Fruit fly (Drosophila melanogaster) whole organism, embryonic: ENCODE measurements around the gene nonA.

Experiments used
- Bdp1 ChIP-seq: fragments of 200-800 bp; sonication (Bioruptor generic); optimal IDR thresholded peaks from 3 replicates; lab custom pipeline; 2016; ENCODE audit warnings: missing biosample characterization, missing genetic modification characterization
- BtbVII ChIP-seq: fragments of 200-800 bp; sonication (Bioruptor generic); optimal IDR thresholded peaks from 3 replicates; lab custom pipeline; 2017; ENCODE audit warnings: missing biosample characterization, mild to moderate bottlenecking, missing genetic modification characterization
- CG1024 ChIP-seq: fragments of 200-800 bp; sonication (Bioruptor generic); IDR thresholded peaks from 2 replicates; pipeline ENCODE4 v1.3.6; 2022; ENCODE audit warnings: missing biosample characterization, missing genetic modification characterization
- CG10267 ChIP-seq: fragments of 200-800 bp; sonication (Bioruptor generic); optimal IDR thresholded peaks from 2 replicates; lab custom pipeline; 2018; ENCODE audit warnings: missing biosample characterization, mild to moderate bottlenecking, missing genetic modification characterization, moderate library complexity
- CG11560 ChIP-seq: fragments of 200-800 bp; sonication (Bioruptor generic); IDR thresholded peaks from 3 replicates; pipeline ENCODE4 v1.3.6; 2022; ENCODE audit warnings: missing biosample characterization, missing genetic modification characterization
- CG12104 ChIP-seq: fragments of 200-800 bp; sonication (Bioruptor generic); optimal IDR thresholded peaks from 3 replicates; lab custom pipeline; 2016; ENCODE audit warnings: missing biosample characterization, missing genetic modification characterization
- CG13296 ChIP-seq: fragments of 200-800 bp; sonication (Bioruptor generic); optimal IDR thresholded peaks from 3 replicates; lab custom pipeline; 2018; ENCODE audit warnings: missing biosample characterization, mild to moderate bottlenecking, missing genetic modification characterization
- CG13424 ChIP-seq: fragments of 200-800 bp; sonication (Bioruptor generic); optimal IDR thresholded peaks from 2 replicates; lab custom pipeline; 2019; ENCODE audit warnings: missing biosample characterization, mild to moderate bottlenecking, missing genetic modification characterization, moderate library complexity
- CG13624 ChIP-seq: fragments of 200-800 bp; sonication (Bioruptor generic); optimal IDR thresholded peaks from 2 replicates; lab custom pipeline; 2016; ENCODE audit warnings: missing biosample characterization, missing genetic modification characterization
- CG13775 ChIP-seq: fragments of 200-800 bp; sonication (Bioruptor generic); optimal IDR thresholded peaks from 3 replicates; lab custom pipeline; 2017; ENCODE audit warnings: missing biosample characterization, mild to moderate bottlenecking, missing genetic modification characterization
- CG17802 ChIP-seq: fragments of 200-800 bp; sonication (Bioruptor generic); optimal IDR thresholded peaks from 2 replicates; lab custom pipeline; 2018; ENCODE audit warnings: missing biosample characterization, mild to moderate bottlenecking, missing genetic modification characterization, moderate library complexity
- CG18599 ChIP-seq: fragments of 200-800 bp; sonication (Bioruptor generic); optimal IDR thresholded peaks from 3 replicates; lab custom pipeline; 2017; ENCODE audit warnings: missing biosample characterization, missing genetic modification characterization, mild to moderate bottlenecking, moderate library complexity, missing genetic modification reagents
- CG2889 ChIP-seq: fragments of 200-800 bp; sonication (Bioruptor generic); IDR thresholded peaks from 3 replicates; pipeline ENCODE4 v1.3.6; 2022; ENCODE audit warnings: missing biosample characterization, missing genetic modification characterization
- CG30431 ChIP-seq: fragments of 200-800 bp; sonication (Bioruptor generic); optimal IDR thresholded peaks from 2 replicates; lab custom pipeline; 2017; ENCODE audit warnings: missing biosample characterization, missing genetic modification characterization
- CG42726 ChIP-seq: fragments of 200-800 bp; sonication (Bioruptor generic); IDR thresholded peaks from 2 replicates; pipeline ENCODE4 v1.3.6; 2022; ENCODE audit warnings: missing biosample characterization, missing genetic modification characterization; ENCODE audit not compliant: partially characterized antibody
- CG4404 ChIP-seq: fragments of 200-800 bp; sonication (Bioruptor generic); IDR thresholded peaks from 2 replicates; pipeline ENCODE4 v1.3.6; 2022; ENCODE audit warnings: missing biosample characterization, missing genetic modification characterization
- CG6254 ChIP-seq: fragments of 200-800 bp; sonication (Bioruptor generic); optimal IDR thresholded peaks from 3 replicates; lab custom pipeline; 2017; ENCODE audit warnings: mild to moderate bottlenecking, missing biosample characterization, missing genetic modification reagents, missing genetic modification characterization
- CG7271 ChIP-seq: fragments of 200-800 bp; sonication (Bioruptor generic); optimal IDR thresholded peaks from 2 replicates; lab custom pipeline; 2018; ENCODE audit warnings: missing biosample characterization, mild to moderate bottlenecking, missing genetic modification characterization, moderate library complexity
- CG7745 ChIP-seq: fragments of 200-800 bp; sonication (Bioruptor generic); optimal IDR thresholded peaks from 2 replicates; lab custom pipeline; 2018; ENCODE audit warnings: missing biosample characterization, mild to moderate bottlenecking, missing genetic modification characterization, moderate library complexity
- CG8089 ChIP-seq: fragments of 200-800 bp; sonication (Bioruptor generic); optimal IDR thresholded peaks from 3 replicates; lab custom pipeline; 2016; ENCODE audit warnings: missing biosample characterization, missing genetic modification characterization
- CG9437 ChIP-seq: fragments of 200-800 bp; sonication (Bioruptor generic); optimal IDR thresholded peaks from 2 replicates; lab custom pipeline; 2018; ENCODE audit warnings: missing biosample characterization, mild to moderate bottlenecking, missing genetic modification characterization
- CG9609 ChIP-seq: fragments of 200-800 bp; sonication (Bioruptor generic); optimal IDR thresholded peaks from 3 replicates; lab custom pipeline; 2016; ENCODE audit warnings: missing biosample characterization, missing genetic modification characterization
- Chrac-16 ChIP-seq: fragments of 200-800 bp; sonication (Bioruptor generic); optimal IDR thresholded peaks from 3 replicates; lab custom pipeline; 2016; ENCODE audit warnings: missing biosample characterization, missing genetic modification characterization
- D19A ChIP-seq: fragments of 200-800 bp; optimal IDR thresholded peaks from 3 replicates; lab custom pipeline; 2019; ENCODE audit warnings: missing biosample characterization, mild to moderate bottlenecking, missing genetic modification characterization, moderate library complexity
- HmgZ ChIP-seq: fragments of 200-800 bp; sonication (Bioruptor generic); optimal IDR thresholded peaks from 2 replicates; lab custom pipeline; 2018; ENCODE audit warnings: missing biosample characterization, mild to moderate bottlenecking, missing genetic modification characterization
- Hmx ChIP-seq: fragments of 200-800 bp; sonication (Bioruptor generic); optimal IDR thresholded peaks from 2 replicates; lab custom pipeline; 2016; ENCODE audit warnings: missing biosample characterization, missing genetic modification characterization
- Hr78 ChIP-seq, 2 experiments: fragments of 200-800 bp in 1 of 2; fragments of >200 bp in 1 of 2; sonication (Bioruptor generic) in 1 of 2; optimal IDR thresholded peaks; 2 replicates each; lab custom pipeline; 2017 to 2019; ENCODE audit warnings: missing biosample characterization in 2 of 2, missing genetic modification characterization in 2 of 2, mild to moderate bottlenecking in 1 of 2, moderate library complexity in 1 of 2
- Med ChIP-seq: fragments of 200-800 bp; sonication (Bioruptor generic); peaks from one replicate; lab custom pipeline; 2016; ENCODE audit warnings: missing biosample characterization, missing genetic modification characterization, mild to moderate bottlenecking, inconsistent platforms, moderate library complexity
- NC2α ChIP-seq: fragments of 200-800 bp; sonication (Bioruptor generic); optimal IDR thresholded peaks from 2 replicates; lab custom pipeline; 2016; ENCODE audit warnings: missing biosample characterization, missing genetic modification characterization
- Six4 ChIP-seq: fragments of 200-800 bp; sonication (Bioruptor generic); optimal IDR thresholded peaks from 2 replicates; lab custom pipeline; 2016; ENCODE audit warnings: missing biosample characterization, missing genetic modification characterization
- ara ChIP-seq: fragments of 200-800 bp; sonication (Bioruptor generic); IDR thresholded peaks from 2 replicates; pipeline ENCODE4 v1.3.6; 2022; ENCODE audit warnings: missing biosample characterization, missing genetic modification characterization
- ash1 ChIP-seq: fragments of 200-800 bp; sonication (Bioruptor generic); optimal IDR thresholded peaks from 2 replicates; lab custom pipeline; 2018; ENCODE audit warnings: missing biosample characterization, mild to moderate bottlenecking, missing genetic modification characterization
- cg ChIP-seq: fragments of 200-800 bp; sonication (Bioruptor generic); optimal IDR thresholded peaks from 3 replicates; lab custom pipeline; 2019; ENCODE audit warnings: missing biosample characterization, mild to moderate bottlenecking, missing genetic modification characterization, moderate library complexity
- en ChIP-seq: fragments of 200-800 bp; sonication (Bioruptor generic); optimal IDR thresholded peaks from 2 replicates; lab custom pipeline; 2016; ENCODE audit warnings: missing biosample characterization, missing genetic modification characterization
- insv ChIP-seq, 2 experiments: fragments of 200-800 bp; sonication (Bioruptor generic); optimal IDR thresholded peaks; 3 replicates each; lab custom pipeline; 2016 to 2018; ENCODE audit warnings: missing biosample characterization in 2 of 2, missing genetic modification characterization in 2 of 2
- kay ChIP-seq: fragments of 200-800 bp; sonication (Bioruptor generic); optimal IDR thresholded peaks from 2 replicates; lab custom pipeline; 2016; ENCODE audit warnings: missing biosample characterization, missing genetic modification characterization
- ken ChIP-seq: fragments of 200-800 bp; sonication (Bioruptor generic); IDR thresholded peaks from 3 replicates; pipeline ENCODE4 v1.3.6; 2022; ENCODE audit warnings: missing biosample characterization, missing genetic modification characterization
- pho ChIP-seq: fragments of 200-800 bp; sonication (Bioruptor generic); optimal IDR thresholded peaks from 2 replicates; lab custom pipeline; 2016; ENCODE audit warnings: missing biosample characterization, missing genetic modification characterization
- pnt ChIP-seq: fragments of 200-800 bp; sonication (Bioruptor generic); optimal IDR thresholded peaks from 3 replicates; lab custom pipeline; 2016; ENCODE audit warnings: missing biosample characterization, missing genetic modification characterization
- sd ChIP-seq: fragments of 200-800 bp; sonication (Bioruptor generic); optimal IDR thresholded peaks from 3 replicates; lab custom pipeline; 2018; ENCODE audit warnings: missing biosample characterization, mild to moderate bottlenecking, missing genetic modification characterization, moderate library complexity
- sima ChIP-seq: fragments of 200-800 bp; sonication (Bioruptor generic); optimal IDR thresholded peaks from 2 replicates; lab custom pipeline; 2016; ENCODE audit warnings: missing biosample characterization, missing genetic modification characterization
- sna ChIP-seq: fragments of 200-800 bp; sonication (Bioruptor generic); IDR thresholded peaks from 2 replicates; pipeline ENCODE4 v1.3.6; 2022; ENCODE audit warnings: missing biosample characterization, missing genetic modification characterization; ENCODE audit not compliant: partially characterized antibody
- stwl ChIP-seq: fragments of 200-800 bp; sonication (Bioruptor generic); optimal IDR thresholded peaks from 3 replicates; lab custom pipeline; 2018; ENCODE audit warnings: missing biosample characterization, mild to moderate bottlenecking, missing genetic modification characterization, moderate library complexity
- tio ChIP-seq: fragments of 200-800 bp; sonication (Bioruptor generic); optimal IDR thresholded peaks from 2 replicates; lab custom pipeline; 2017; ENCODE audit warnings: missing biosample characterization, missing genetic modification characterization, inconsistent platforms
- tna ChIP-seq: fragments of 200-800 bp; sonication (Bioruptor generic); IDR thresholded peaks from 2 replicates; pipeline ENCODE4 v1.3.6; 2022; ENCODE audit warnings: missing biosample characterization, missing genetic modification characterization; ENCODE audit not compliant: partially characterized antibody
- unc-4 ChIP-seq: fragments of 200-800 bp; sonication (Bioruptor generic); IDR thresholded peaks from 2 replicates; pipeline ENCODE4 v1.3.6; 2022; ENCODE audit warnings: missing biosample characterization, missing genetic modification characterization; ENCODE audit not compliant: partially characterized antibody
- vfl ChIP-seq: fragments of 200-800 bp; sonication (Bioruptor generic); optimal IDR thresholded peaks from 2 replicates; lab custom pipeline; 2016; ENCODE audit warnings: missing biosample characterization, missing genetic modification characterization
- vvl ChIP-seq: fragments of 200-800 bp; sonication (Bioruptor generic); IDR thresholded peaks from 2 replicates; pipeline ENCODE4 v1.3.6; 2022; ENCODE audit warnings: missing biosample characterization, missing genetic modification characterization
- zen ChIP-seq: fragments of 200-800 bp; sonication (Bioruptor generic); optimal IDR thresholded peaks from 3 replicates; lab custom pipeline; 2018; ENCODE audit warnings: missing biosample characterization, mild to moderate bottlenecking, missing genetic modification characterization, moderate library complexity

Gene nonA

DNA sequence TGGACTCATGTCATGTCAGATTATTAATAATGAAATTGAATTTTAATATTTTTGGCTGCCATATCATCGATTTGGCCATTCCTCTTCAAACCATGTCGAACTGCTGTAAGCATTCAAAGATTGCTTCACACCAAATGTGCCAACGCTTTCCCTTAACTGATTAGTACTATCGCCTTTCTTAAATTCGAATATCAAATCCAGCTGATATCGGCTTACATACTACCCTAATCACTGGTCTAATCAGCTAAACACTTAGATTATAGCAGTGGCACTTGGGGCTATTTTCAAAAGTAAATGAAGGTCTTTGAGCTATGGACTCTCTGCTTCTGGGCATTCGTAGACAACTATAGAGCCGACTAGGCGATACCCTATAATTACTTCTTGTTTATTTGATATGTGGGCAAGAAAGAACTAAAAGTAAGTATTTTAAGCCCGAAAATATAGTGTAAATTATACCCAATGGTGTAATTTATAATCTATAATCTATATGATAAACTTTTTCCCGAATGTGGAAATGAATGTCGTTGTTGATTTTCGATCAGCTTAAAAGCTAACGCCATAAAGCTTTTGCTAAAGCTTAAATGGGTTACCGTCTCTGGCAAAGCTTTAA lies 42.5 kb downstream of the nonA start (continued):
- TF ChIP-seq kay (GFP tag; lab: Kevin White, UChicago) (peak; percentile 47), ken (GFP tag; lab: Robert Waterston, UW) (0 out of 3 replicates have a peak, but pooled peaks have one; percentile 37), vvl (GFP tag; lab: Robert Waterston, UW) (peak; percentile 92), HmgZ (tag; lab: Kevin White, UChicago) (peak; percentile 81), Six4 (GFP tag; lab: Kevin White, UChicago) (peak; percentile 34), ara (GFP tag; lab: Robert Waterston, UW) (peak; percentile 62), CG30431 (no peak), sna (GFP tag; lab: Robert Waterston, UW) (no peak), zen (tag; lab: Kevin White, UChicago) (peak; percentile 18), Bdp1 (GFP tag; lab: Kevin White, UChicago) (peak; percentile 18), unc-4 (GFP tag; lab: Robert Waterston, UW) (no peak), pnt (GFP tag; lab: Kevin White, UChicago) (peak; percentile 43), CG12104 (GFP tag; lab: Kevin White, UChicago) (peak; percentile 63), CG7745 (tag; lab: Kevin White, UChicago) (no peak), CG13775 (peak; percentile 53), NC2α (no peak), CG1024 (GFP tag; lab: Robert Waterston, UW) (peak; percentile 34; the same call in 1 of the 2 replicates), CG17802 (peak; percentile 12), BtbVII (GFP tag; lab: Kevin White, UChicago) (peak; percentile 74), CG9437 (GFP tag; lab: Kevin White, UChicago) (peak; percentile 55), CG2889 (GFP tag; lab: Robert Waterston, UW) (peak; percentile 59; the same call in 1 of the 3 replicates), CG6254 (GFP tag; lab: Kevin White, UChicago) (peak; percentile 43), CG10267 (tag; lab: Kevin White, UChicago) (no peak), cg (GFP tag; lab: Kevin White, UChicago) (no peak), CG11560 (tag; lab: Robert Waterston, UW) (no peak), CG9609 (GFP tag; lab: Kevin White, UChicago) (peak; percentile 35), sima (no peak), CG13424 (tag; lab: Kevin White, UChicago) (peak; percentile 73), pho (GFP tag; lab: Kevin White, UChicago) (peak; percentile 61), Med (GFP tag; lab: Kevin White, UChicago) (peak; percentile 94), stwl (tag; lab: Kevin White, UChicago) (no peak), CG13296 (GFP tag; lab: Kevin White, UChicago) (peak; percentile 71), vfl (GFP tag; lab: Kevin White, UChicago) (peak; percentile 65), CG4404 (0 out of 2 replicates have a peak, but pooled peaks have one; percentile 11), Chrac-16 (GFP tag; lab: Kevin White, UChicago) (peak; percentile 62), CG42726 (no peak), tio (GFP tag; lab: Kevin White, UChicago) (no peak), tna (GFP tag; lab: Robert Waterston, UW) (no peak), CG13624 (GFP tag; lab: Kevin White, UChicago) (peak; percentile 72), CG18599 (GFP tag; lab: Kevin White, UChicago) (peak; percentile 84), sd (tag; lab: Kevin White, UChicago) (peak; percentile 65), insv (GFP tag; optimal IDR thresholded peaks at IDR 0.05; lab: Kevin White, UChicago) (no peak), ash1 (GFP tag; lab: Kevin White, UChicago) (no peak), Hr78 (GFP tag; optimal IDR thresholded peaks at IDR 0.05; lab: Kevin White, UChicago) (peak in 1 of 2 experiments; percentile 8), CG7271 (tag; lab: Kevin White, UChicago) (no peak), CG8089 (GFP tag; lab: Kevin White, UChicago) (no peak), D19A (peak; percentile 90), en (peak; percentile 15), Hmx (GFP tag; lab: Kevin White, UChicago) (no peak)
